Worm (Caenorhabditis elegans): ENCODE results near the gene slc-36.1.

The slc-36.1 gene

DNA sequence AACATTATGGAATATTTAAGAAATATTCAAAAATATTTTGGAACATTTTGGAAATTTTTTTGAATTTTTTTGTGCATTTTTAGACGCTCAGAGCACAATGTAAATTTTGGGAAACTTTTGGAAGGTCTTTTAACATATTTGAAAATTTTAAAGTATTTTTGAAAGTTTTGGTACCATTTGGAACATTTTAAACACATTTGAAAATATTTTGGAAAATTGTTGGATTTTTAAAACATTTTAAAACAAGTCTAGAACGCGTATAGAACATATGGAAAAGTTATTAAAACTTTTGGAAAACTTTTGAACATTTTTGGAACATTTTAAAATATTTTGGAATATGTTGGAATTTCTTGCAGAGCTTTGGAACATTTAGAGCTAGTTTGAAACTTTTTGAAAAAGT is 26.5 kb downstream of the slc-36.1 start, which contains the start of gene sdz-20:
Gene sdz-20 (plus strand): TSS at position 301 of the 400 bp plus-strand sequence.
- TF ChIP-seq cog-1 (tag; optimal IDR thresholded peaks at IDR 0.05) (no peak), ref-1 (GFP tag; conservative IDR thresholded peaks at IDR 0.05) (no peak)

ce11 chrIII:13339672-13340071 is 32.4 kb downstream of the slc-36.1 start, which contains the start of gene F53A2.3:
Gene F53A2.3 (minus strand): TSS chrIII:13339772.
- TF ChIP-seq med-1 (GFP tag; optimal IDR thresholded peaks at IDR 0.05; ENCODE audit: insufficient read depth) (no peak), tab-1 (GFP tag; IDR thresholded peaks at IDR 0.05) (no peak), ztf-23 (GFP tag; IDR thresholded peaks at IDR 0.05) (no peak), ztf-29 (GFP tag; IDR thresholded peaks at IDR 0.05) (no peak), flt-1 (GFP tag; IDR thresholded peaks at IDR 0.05) (no peak), T22C8.4 (GFP tag; IDR thresholded peaks at IDR 0.05) (no peak), ref-1 (GFP tag; conservative IDR thresholded peaks at IDR 0.05) (no peak), cog-1 (tag; optimal IDR thresholded peaks at IDR 0.05) (no peak), klf-2 (GFP tag; conservative IDR thresholded peaks at IDR 0.05) (no peak)

DNA sequence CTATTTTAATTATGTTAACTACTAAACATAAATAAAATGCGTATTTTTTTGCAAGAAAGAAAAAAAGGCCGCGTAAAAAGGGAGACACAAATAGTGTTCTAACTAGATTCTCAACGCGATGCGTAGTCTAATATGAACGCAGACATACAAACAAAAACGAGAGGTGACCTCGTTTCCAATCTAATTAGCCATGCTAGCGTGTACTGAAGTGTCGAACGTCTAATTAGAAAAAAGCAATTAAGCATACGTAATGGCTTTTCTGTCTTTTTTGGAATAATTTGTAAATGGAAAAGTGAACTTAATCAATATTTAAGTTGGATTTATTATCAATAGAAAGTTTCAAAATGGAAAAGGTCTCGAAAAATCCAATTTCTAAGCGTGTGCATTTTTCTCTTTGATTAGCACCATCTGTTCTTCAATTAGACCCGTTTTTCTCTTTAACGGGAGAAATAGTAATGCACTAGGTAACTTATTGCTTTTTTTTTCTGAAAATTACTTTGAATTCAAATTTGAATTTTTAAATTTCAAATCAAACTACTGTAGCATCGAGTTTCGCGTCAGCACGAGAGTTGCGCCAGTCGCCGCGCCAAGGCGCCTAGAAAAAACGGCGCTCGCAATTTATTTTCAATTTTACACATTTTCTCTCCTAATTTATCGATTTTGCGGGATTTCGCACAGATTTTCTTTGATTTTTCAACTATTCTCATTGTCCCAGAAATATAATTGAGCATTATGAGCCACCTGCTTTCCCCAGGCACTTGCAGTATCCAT is 33.4 kb downstream of the slc-36.1 start:
- TF ChIP-seq ztf-23 (GFP tag; IDR thresholded peaks at IDR 0.05) = 0 out of 2 replicates have a peak, but pooled peaks have one; percentile 33
- TF ChIP-seq tab-1 (GFP tag; IDR thresholded peaks at IDR 0.05) = no peak
- 0 out of 2 replicates have a peak, but pooled peaks have one; percentile 10 for TF ChIP-seq T22C8.4 (GFP tag; IDR thresholded peaks at IDR 0.05)
- no peak for TF ChIP-seq ztf-29 (GFP tag; IDR thresholded peaks at IDR 0.05)

- no peak for TF ChIP-seq ref-1 (GFP tag; conservative IDR thresholded peaks at IDR 0.05)
- no peak for TF ChIP-seq T22C8.4 (GFP tag; IDR thresholded peaks at IDR 0.05)
- no peak for TF ChIP-seq klf-2 (GFP tag; conservative IDR thresholded peaks at IDR 0.05)
- TF ChIP-seq ztf-23 (GFP tag; IDR thresholded peaks at IDR 0.05) = no peak
- TF ChIP-seq flt-1 (GFP tag; IDR thresholded peaks at IDR 0.05) = no peak
- TF ChIP-seq cog-1 (tag; optimal IDR thresholded peaks at IDR 0.05) = no peak
- no peak for TF ChIP-seq med-1 (GFP tag; optimal IDR thresholded peaks at IDR 0.05; ENCODE audit: insufficient read depth)
- TF ChIP-seq tab-1 (GFP tag; IDR thresholded peaks at IDR 0.05) = no peak
- TF ChIP-seq ztf-29 (GFP tag; IDR thresholded peaks at IDR 0.05) = no peak
Measured at ce11 chrIII:13341275-13341626, 33.9 kb downstream of the slc-36.1 start, which contains the start of gene nud-1. Gene nud-1 (plus strand): TSS chrIII:13341527.

DNA sequence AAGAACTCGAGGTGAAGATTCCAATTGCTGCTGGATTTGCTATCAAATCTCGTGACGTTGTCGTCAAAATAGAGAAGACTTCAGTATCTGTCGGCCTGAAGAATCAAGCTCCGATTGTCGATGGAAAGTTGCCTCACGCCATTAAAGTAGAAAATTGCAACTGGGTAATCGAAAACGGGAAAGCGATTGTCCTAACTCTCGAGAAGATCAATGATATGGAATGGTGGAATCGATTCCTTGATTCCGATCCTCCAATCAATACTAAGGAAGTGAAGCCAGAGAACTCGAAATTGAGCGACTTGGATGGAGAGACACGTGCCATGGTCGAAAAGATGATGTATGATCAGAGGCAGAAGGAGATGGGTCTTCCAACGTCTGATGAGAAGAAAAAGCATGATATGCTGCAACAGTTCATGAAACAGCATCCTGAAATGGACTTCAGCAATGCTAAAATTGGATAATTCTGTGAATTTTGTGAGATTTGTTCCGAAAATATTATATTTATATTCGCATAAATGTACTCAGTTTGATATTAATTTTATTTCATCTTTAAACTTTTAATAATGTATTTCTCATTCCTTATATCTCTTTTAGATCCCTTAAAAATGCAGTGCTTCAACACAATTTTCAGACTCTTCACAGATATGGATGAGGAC is 34.9 kb downstream of the slc-36.1 start, which contains the start of gene dro-1:
Gene dro-1 (plus strand): TSS at position 606 of the 656 bp plus-strand sequence.
- TF ChIP-seq ref-1 (GFP tag; conservative IDR thresholded peaks at IDR 0.05) (no peak), tab-1 (GFP tag; IDR thresholded peaks at IDR 0.05) (no peak), T22C8.4 (GFP tag; IDR thresholded peaks at IDR 0.05) (no peak), ztf-23 (GFP tag; IDR thresholded peaks at IDR 0.05) (no peak), flt-1 (GFP tag; IDR thresholded peaks at IDR 0.05) (no peak), cog-1 (tag; optimal IDR thresholded peaks at IDR 0.05) (no peak), ztf-29 (GFP tag; IDR thresholded peaks at IDR 0.05) (no peak), klf-2 (GFP tag; conservative IDR thresholded peaks at IDR 0.05) (no peak), med-1 (GFP tag; optimal IDR thresholded peaks at IDR 0.05; ENCODE audit: insufficient read depth) (no peak)

DNA sequence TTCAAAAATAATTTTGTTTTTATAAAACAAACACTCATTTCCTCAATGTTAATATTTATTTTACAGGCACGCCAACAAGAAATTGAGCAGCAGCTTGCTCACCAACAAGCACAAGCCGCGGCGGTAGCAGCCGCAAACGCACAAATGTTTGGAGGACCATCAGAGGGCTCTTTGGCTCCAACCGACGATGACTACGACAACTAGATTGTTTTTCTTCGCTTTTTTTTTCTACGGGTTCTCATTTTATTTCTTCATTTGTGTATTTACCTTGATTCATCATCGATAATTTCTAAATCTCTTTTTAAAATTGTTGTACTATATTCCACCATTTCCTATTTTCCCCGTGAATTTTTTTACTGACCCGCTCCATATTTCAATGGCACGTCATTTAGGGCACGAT is 35.8 kb downstream of the slc-36.1 start, which contains the start of gene ife-1:
Gene ife-1 (plus strand): TSS at position 301 of the 400 bp plus-strand sequence.
- TF ChIP-seq T22C8.4 (GFP tag; IDR thresholded peaks at IDR 0.05) (no peak), med-1 (GFP tag; optimal IDR thresholded peaks at IDR 0.05; ENCODE audit: insufficient read depth) (no peak), cog-1 (tag; optimal IDR thresholded peaks at IDR 0.05) (no peak), flt-1 (GFP tag; IDR thresholded peaks at IDR 0.05) (no peak), klf-2 (GFP tag; conservative IDR thresholded peaks at IDR 0.05) (no peak), ref-1 (GFP tag; conservative IDR thresholded peaks at IDR 0.05) (no peak), ztf-23 (GFP tag; IDR thresholded peaks at IDR 0.05) (no peak), ztf-29 (GFP tag; IDR thresholded peaks at IDR 0.05) (no peak)

ce11 chrIII:13343562-13344139 is 36.3 kb downstream of the slc-36.1 start:
- no peak for TF ChIP-seq ref-1 (GFP tag; conservative IDR thresholded peaks at IDR 0.05)
- no peak for TF ChIP-seq klf-2 (GFP tag; conservative IDR thresholded peaks at IDR 0.05)
- TF ChIP-seq tab-1 (GFP tag; IDR thresholded peaks at IDR 0.05) = no peak
- TF ChIP-seq ztf-23 (GFP tag; IDR thresholded peaks at IDR 0.05) = no peak

DNA sequence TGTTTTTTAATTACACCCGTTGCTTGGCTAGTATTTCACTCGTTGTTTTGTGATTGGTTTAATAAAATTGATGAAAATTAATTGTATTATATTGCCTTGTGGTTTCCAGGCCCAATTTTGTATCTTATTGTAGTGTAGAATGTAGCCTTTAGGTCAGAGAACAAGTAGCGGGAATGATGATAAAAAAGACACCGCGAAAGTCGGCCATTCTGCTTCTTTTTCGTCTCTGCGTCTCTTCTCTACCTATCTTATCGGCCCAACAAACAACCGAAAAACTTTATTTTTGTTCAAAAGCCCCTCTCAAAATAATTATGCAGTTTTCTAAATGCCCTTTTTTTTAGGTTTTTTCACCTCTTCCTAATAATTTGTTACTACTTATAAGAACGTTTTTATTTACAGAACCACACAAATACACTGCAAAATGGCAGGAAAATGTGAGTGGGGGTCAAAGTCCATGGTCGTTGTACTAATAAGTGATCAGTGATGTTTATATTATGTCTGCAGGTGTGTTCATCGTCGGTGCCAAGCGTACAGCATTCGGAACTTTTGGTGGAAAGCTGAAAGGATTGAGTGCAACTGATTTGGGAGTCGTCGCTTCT is 37.3 kb downstream of the slc-36.1 start, which contains the start of gene acaa-2:
Gene acaa-2 (plus strand): TSS at position 400 of the 599 bp plus-strand sequence.
- TF ChIP-seq cog-1 (tag; optimal IDR thresholded peaks at IDR 0.05) (no peak), T22C8.4 (GFP tag; IDR thresholded peaks at IDR 0.05) (no peak), ztf-29 (GFP tag; IDR thresholded peaks at IDR 0.05) (no peak), ref-1 (GFP tag; conservative IDR thresholded peaks at IDR 0.05) (no peak), ztf-23 (GFP tag; IDR thresholded peaks at IDR 0.05) (no peak), med-1 (GFP tag; optimal IDR thresholded peaks at IDR 0.05; ENCODE audit: insufficient read depth) (no peak), klf-2 (GFP tag; conservative IDR thresholded peaks at IDR 0.05) (no peak), flt-1 (GFP tag; IDR thresholded peaks at IDR 0.05) (no peak), tab-1 (GFP tag; IDR thresholded peaks at IDR 0.05) (no peak)

DNA sequence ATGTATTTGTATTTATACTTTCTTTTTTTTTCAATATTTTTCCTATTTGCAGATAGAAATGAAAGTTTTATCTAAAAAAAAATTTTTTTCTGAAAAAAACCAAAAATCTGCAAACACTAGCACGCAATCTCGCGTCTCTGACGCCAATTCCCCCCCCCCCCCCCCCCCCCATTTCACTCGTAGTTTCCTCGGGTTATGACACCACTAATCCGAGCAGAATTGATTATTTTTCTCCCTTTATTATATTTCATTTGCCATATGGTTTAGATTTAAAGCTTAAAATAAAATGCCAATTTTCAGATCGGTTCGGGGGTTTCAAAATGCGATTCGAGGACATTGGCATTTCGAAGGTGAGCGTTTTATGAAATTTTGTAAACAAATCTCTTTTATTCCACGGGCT is 39.5 kb downstream of the slc-36.1 start, which contains the start of gene mtm-6:
Gene mtm-6 (plus strand): TSS at position 301 of the 400 bp plus-strand sequence.
- TF ChIP-seq ref-1 (GFP tag; conservative IDR thresholded peaks at IDR 0.05) = no peak
